Fruit fly (Drosophila melanogaster) whole organism, embryonic: ENCODE measurements around the gene Hinfp.
A peak's percentile ranks its signal among the peaks of the same experiment; 100 is the strongest.

ENCODE experiments used
- Bgb ChIP-seq: fragments of 200-800 bp; sonication (Bioruptor generic); IDR thresholded peaks from 2 replicates; pipeline ENCODE4 v1.3.6; 2022; ENCODE audit warnings: missing biosample characterization, missing genetic modification characterization; ENCODE audit not compliant: partially characterized antibody
- CG10267 ChIP-seq: fragments of 200-800 bp; sonication (Bioruptor generic); optimal IDR thresholded peaks from 2 replicates; lab custom pipeline; 2018; ENCODE audit warnings: missing biosample characterization, mild to moderate bottlenecking, missing genetic modification characterization, moderate library complexity
- CG10321 ChIP-seq: fragments of 200-800 bp; sonication (Bioruptor generic); IDR thresholded peaks from 2 replicates; pipeline ENCODE4 v1.3.6; 2022; ENCODE audit warnings: missing biosample characterization, missing genetic modification characterization
- CG12659 ChIP-seq: fragments of 200-800 bp; sonication (Bioruptor generic); optimal IDR thresholded peaks from 3 replicates; lab custom pipeline; 2017; ENCODE audit warnings: mild to moderate bottlenecking, missing biosample characterization, missing genetic modification reagents, missing genetic modification characterization
- CG12769 ChIP-seq: fragments of 200-800 bp; sonication (Bioruptor generic); optimal IDR thresholded peaks from 2 replicates; lab custom pipeline; 2019; ENCODE audit warnings: missing biosample characterization, mild to moderate bottlenecking, missing genetic modification characterization, moderate library complexity
- CG13123 ChIP-seq: fragments of 200-800 bp; sonication (Bioruptor generic); optimal IDR thresholded peaks from 2 replicates; lab custom pipeline; 2016; ENCODE audit warnings: missing biosample characterization, missing genetic modification characterization
- CG15011 ChIP-seq: fragments of 200-800 bp; sonication (Bioruptor generic); optimal IDR thresholded peaks from 3 replicates; lab custom pipeline; 2018; ENCODE audit warnings: missing biosample characterization, mild to moderate bottlenecking, missing genetic modification characterization
- CG15514 ChIP-seq: fragments of 200-800 bp; sonication (Bioruptor generic); optimal IDR thresholded peaks from 3 replicates; lab custom pipeline; 2017; ENCODE audit warnings: missing biosample characterization, missing genetic modification characterization, mild to moderate bottlenecking, moderate library complexity, missing genetic modification reagents
- CG1602 ChIP-seq: fragments of 200-800 bp; sonication (Bioruptor generic); optimal IDR thresholded peaks from 3 replicates; lab custom pipeline; 2016; ENCODE audit warnings: missing biosample characterization, missing genetic modification characterization
- CG1832 ChIP-seq: fragments of 200-800 bp; sonication (Bioruptor generic); optimal IDR thresholded peaks from 2 replicates; lab custom pipeline; 2017; ENCODE audit warnings: missing biosample characterization, mild to moderate bottlenecking, missing genetic modification characterization, inconsistent platforms
- CG2120 ChIP-seq: fragments of 200-800 bp; sonication (Bioruptor generic); optimal IDR thresholded peaks from 3 replicates; lab custom pipeline; 2016; ENCODE audit warnings: missing biosample characterization, missing genetic modification characterization
- CG32772 ChIP-seq: fragments of 200-800 bp; sonication (Bioruptor generic); IDR thresholded peaks from 2 replicates; pipeline ENCODE4 v1.3.6; 2022; ENCODE audit warnings: missing biosample characterization, missing genetic modification characterization
- CG8290 ChIP-seq, 3 experiments: fragments of 200-800 bp; sonication (Bioruptor generic); optimal IDR thresholded peaks; 2 replicates each; lab custom pipeline; 2016 to 2019; ENCODE audit warnings: missing biosample characterization in 3 of 3, missing genetic modification characterization in 3 of 3, mild to moderate bottlenecking in 2 of 3, moderate library complexity in 1 of 3
- CG8388 ChIP-seq: fragments of 200-800 bp; sonication (Bioruptor generic); optimal IDR thresholded peaks from 2 replicates; lab custom pipeline; 2019; ENCODE audit warnings: missing biosample characterization, mild to moderate bottlenecking, missing genetic modification characterization, moderate library complexity
- CG8478 ChIP-seq: fragments of >200 bp; optimal IDR thresholded peaks from 2 replicates; lab custom pipeline; 2018
- CG9727 ChIP-seq: fragments of 200-800 bp; sonication (Bioruptor generic); optimal IDR thresholded peaks from 3 replicates; lab custom pipeline; 2017; ENCODE audit warnings: missing biosample characterization, mild to moderate bottlenecking, missing genetic modification characterization
- D ChIP-seq, 2 experiments: fragments of 200-800 bp in 1 of 2; fragments of >200 bp in 1 of 2; sonication (Bioruptor generic) in 1 of 2; optimal IDR thresholded peaks; 2 replicates in 1 of 2; 3 replicates in 1 of 2; lab custom pipeline; 2017; ENCODE audit warnings: mild to moderate bottlenecking in 1 of 2, missing biosample characterization in 1 of 2, missing genetic modification characterization in 1 of 2, missing genetic modification reagents in 1 of 2
- Elba2 ChIP-seq: fragments of 200-800 bp; sonication (Bioruptor generic); optimal IDR thresholded peaks from 3 replicates; lab custom pipeline; 2016; ENCODE audit warnings: missing biosample characterization, missing genetic modification characterization
- Hr78 ChIP-seq, 2 experiments: fragments of 200-800 bp in 1 of 2; fragments of >200 bp in 1 of 2; sonication (Bioruptor generic) in 1 of 2; optimal IDR thresholded peaks; 2 replicates each; lab custom pipeline; 2017 to 2019; ENCODE audit warnings: missing biosample characterization in 2 of 2, missing genetic modification characterization in 2 of 2, mild to moderate bottlenecking in 1 of 2, moderate library complexity in 1 of 2
- NC2β ChIP-seq: fragments of 200-800 bp; sonication (Bioruptor generic); optimal IDR thresholded peaks from 2 replicates; lab custom pipeline; 2016; ENCODE audit warnings: missing biosample characterization, missing genetic modification characterization
- Neu2 ChIP-seq: fragments of 200-800 bp; sonication (Bioruptor generic); optimal IDR thresholded peaks from 3 replicates; lab custom pipeline; 2016; ENCODE audit warnings: missing biosample characterization, missing genetic modification characterization, borderline replicate concordance
- Nf-YA ChIP-seq: fragments of 200-800 bp; sonication (Bioruptor generic); IDR thresholded peaks from 2 replicates; pipeline ENCODE4 v1.3.6; 2022; ENCODE audit warnings: missing biosample characterization, missing genetic modification characterization
- Rfx ChIP-seq: fragments of 200-800 bp; sonication (Bioruptor generic); IDR thresholded peaks from 2 replicates; pipeline ENCODE4 v1.3.6; 2022; ENCODE audit warnings: missing biosample characterization, missing genetic modification characterization
- Trl ChIP-seq, 3 experiments: fragments of >200 bp in 2 of 3; fragments of 200-800 bp in 1 of 3; sonication (Bioruptor generic) in 1 of 3; optimal IDR thresholded peaks; 2 replicates in 1 of 3; 3 replicates in 2 of 3; lab custom pipeline; 2016 to 2017; ENCODE audit warnings: missing biosample characterization in 1 of 3, missing genetic modification characterization in 1 of 3
- Vsx1 ChIP-seq: fragments of 200-800 bp; sonication (Bioruptor generic); optimal IDR thresholded peaks from 2 replicates; lab custom pipeline; 2017; ENCODE audit warnings: missing biosample characterization, mild to moderate bottlenecking, missing genetic modification characterization, missing genetic modification reagents
- caup ChIP-seq: fragments of 200-800 bp; sonication (Bioruptor generic); optimal IDR thresholded peaks from 3 replicates; lab custom pipeline; 2017; ENCODE audit warnings: missing biosample characterization, mild to moderate bottlenecking, missing genetic modification characterization, moderate library complexity; ENCODE audit not compliant: severe bottlenecking
- crol ChIP-seq: fragments of 200-800 bp; sonication (Bioruptor generic); IDR thresholded peaks from 2 replicates; pipeline ENCODE4 v1.3.6; 2022; ENCODE audit warnings: missing biosample characterization, missing genetic modification characterization
- ewg ChIP-seq: fragments of 200-800 bp; sonication (Bioruptor generic); optimal IDR thresholded peaks from 3 replicates; lab custom pipeline; 2017; ENCODE audit warnings: mild to moderate bottlenecking, missing biosample characterization, missing genetic modification reagents, missing genetic modification characterization
- fd96Cb ChIP-seq: fragments of 200-800 bp; sonication (Bioruptor generic); optimal IDR thresholded peaks from 2 replicates; lab custom pipeline; 2018; ENCODE audit warnings: missing biosample characterization, mild to moderate bottlenecking, missing genetic modification characterization, moderate library complexity
- gem ChIP-seq: fragments of 200-800 bp; sonication (Bioruptor generic); optimal IDR thresholded peaks from 2 replicates; lab custom pipeline; 2019; ENCODE audit warnings: missing biosample characterization, mild to moderate bottlenecking, missing genetic modification characterization, moderate library complexity
- grn ChIP-seq: fragments of 200-800 bp; sonication (Bioruptor generic); optimal IDR thresholded peaks from 3 replicates; lab custom pipeline; 2017; ENCODE audit warnings: missing biosample characterization, missing genetic modification characterization
- her ChIP-seq: fragments of 200-800 bp; sonication (Bioruptor generic); optimal IDR thresholded peaks from 2 replicates; lab custom pipeline; 2016; ENCODE audit warnings: missing biosample characterization, missing genetic modification characterization
- lbe ChIP-seq: fragments of 200-800 bp; sonication (Bioruptor generic); optimal IDR thresholded peaks from 2 replicates; lab custom pipeline; 2016; ENCODE audit warnings: missing biosample characterization, mild to moderate bottlenecking, missing genetic modification characterization
- org-1 ChIP-seq: fragments of 200-800 bp; sonication (Bioruptor generic); optimal IDR thresholded peaks from 2 replicates; lab custom pipeline; 2017; ENCODE audit warnings: missing biosample characterization, missing genetic modification characterization
- pho ChIP-seq: fragments of 200-800 bp; sonication (Bioruptor generic); optimal IDR thresholded peaks from 2 replicates; lab custom pipeline; 2016; ENCODE audit warnings: missing biosample characterization, missing genetic modification characterization
- pum ChIP-seq: fragments of 200-800 bp; sonication (Bioruptor generic); optimal IDR thresholded peaks from 2 replicates; lab custom pipeline; 2016; ENCODE audit warnings: missing biosample characterization, missing genetic modification characterization
- scrt ChIP-seq: fragments of 200-800 bp; sonication (Bioruptor generic); optimal IDR thresholded peaks from 2 replicates; lab custom pipeline; 2018; ENCODE audit warnings: missing biosample characterization, mild to moderate bottlenecking, missing genetic modification characterization, moderate library complexity
- seq ChIP-seq: fragments of 200-800 bp; sonication (Bioruptor generic); IDR thresholded peaks from 2 replicates; pipeline ENCODE4 v1.3.6; 2022; ENCODE audit warnings: missing biosample characterization, missing genetic modification characterization
- wek ChIP-seq: fragments of 200-800 bp; sonication (Bioruptor generic); optimal IDR thresholded peaks from 3 replicates; lab custom pipeline; 2018; ENCODE audit warnings: missing biosample characterization, mild to moderate bottlenecking, missing genetic modification characterization, moderate library complexity
- z ChIP-seq: fragments of 200-800 bp; sonication (Bioruptor generic); IDR thresholded peaks from 3 replicates; pipeline ENCODE4 v1.3.6; 2022; ENCODE audit warnings: missing biosample characterization, missing genetic modification characterization
- zen ChIP-seq: fragments of 200-800 bp; sonication (Bioruptor generic); optimal IDR thresholded peaks from 3 replicates; lab custom pipeline; 2018; ENCODE audit warnings: missing biosample characterization, mild to moderate bottlenecking, missing genetic modification characterization, moderate library complexity

Hinfp gene

dm6 chrX:590479-590878 lies 34.9 kb upstream of the Hinfp start (continued):
- TF ChIP-seq CG1602 (GFP tag; lab: Kevin White, UChicago) (no peak), gem (tag; lab: Kevin White, UChicago) (no peak), Vsx1 (GFP tag; lab: Kevin White, UChicago) (no peak), CG1832 (GFP tag; lab: Kevin White, UChicago) (peak; percentile 86), CG9727 (GFP tag; lab: Kevin White, UChicago) (no peak), CG12659 (GFP tag; lab: Kevin White, UChicago) (no peak), org-1 (GFP tag; lab: Kevin White, UChicago) (no peak), Hr78 (GFP tag; optimal IDR thresholded peaks at IDR 0.05; lab: Kevin White, UChicago) (no peak), Rfx (GFP tag; lab: Robert Waterston, UW) (no peak), grn (GFP tag; lab: Kevin White, UChicago) (no peak), zen (tag; lab: Kevin White, UChicago) (peak; percentile 20), NC2β (GFP tag; lab: Kevin White, UChicago) (no peak), CG2120 (no peak), fd96Cb (no peak), CG32772 (GFP tag; lab: Robert Waterston, UW) (no peak), lbe (GFP tag; lab: Kevin White, UChicago) (no peak), Elba2 (GFP tag; lab: Kevin White, UChicago) (no peak), CG8290 (GFP tag; optimal IDR thresholded peaks at IDR 0.05; lab: Kevin White, UChicago) (no peak), CG8290 (tag; optimal IDR thresholded peaks at IDR 0.05; lab: Kevin White, UChicago) (no peak), CG15514 (GFP tag; lab: Kevin White, UChicago) (no peak), z (peak; percentile 61), pum (no peak), CG12769 (no peak), Nf-YA (GFP tag; lab: Robert Waterston, UW) (peak; percentile 69), her (GFP tag; lab: Kevin White, UChicago) (no peak), seq (GFP tag; lab: Robert Waterston, UW) (peak; percentile 74; the same call in 1 of the 2 replicates), scrt (GFP tag; lab: Kevin White, UChicago) (peak; percentile 82), Bgb (GFP tag; lab: Robert Waterston, UW) (no peak), wek (no peak), ewg (GFP tag; lab: Kevin White, UChicago) (peak; percentile 36), CG10267 (tag; lab: Kevin White, UChicago) (no peak), D (optimal IDR thresholded peaks at IDR 0.05; lab: Kevin White, UChicago) (peak; percentile 97), D (GFP tag; optimal IDR thresholded peaks at IDR 0.05; lab: Kevin White, UChicago) (peak; percentile 38), CG8388 (GFP tag; lab: Kevin White, UChicago) (no peak), Trl (optimal IDR thresholded peaks at IDR 0.05; lab: Kevin White, UChicago) (peak in 1 of 2 experiments; percentile 50), Trl (GFP tag; optimal IDR thresholded peaks at IDR 0.05; lab: Kevin White, UChicago) (no peak), crol (GFP tag; lab: Robert Waterston, UW) (no peak), Neu2 (GFP tag; lab: Kevin White, UChicago) (no peak), CG13123 (GFP tag; lab: Kevin White, UChicago) (no peak), CG10321 (peak; percentile 92), CG8478 (peak; percentile 84), caup (no peak), pho (GFP tag; lab: Kevin White, UChicago) (no peak), CG15011 (no peak)
- TF ChIP-seq, all 482 proteins: peak for 20
